Worm (Caenorhabditis elegans) whole organism, L4 larva: ENCODE results near the gene srz-97.

ENCODE experiments used
- F10B5.3 ChIP-seq: sonication (generic microtip); optimal IDR thresholded peaks from 2 replicates; lab custom pipeline; 2016; ENCODE audit warnings: mild to moderate bottlenecking, missing genetic modification characterization, missing compliant biosample characterization
- F26F4.8 ChIP-seq: fragments of 200-800 bp; sonication (Bioruptor generic); conservative IDR thresholded peaks from 2 replicates; pipeline ENCODE4 v1.3.6; 2022; ENCODE audit warnings: missing genetic modification characterization, missing compliant biosample characterization
- F44E2.7 ChIP-seq: fragments of 200-800 bp; sonication (Bioruptor generic); IDR thresholded peaks from 2 replicates; pipeline ENCODE4 v2.1.2; 2022; ENCODE audit warnings: missing genetic modification characterization, missing compliant biosample characterization
- F49E8.2 ChIP-seq: sonication (generic microtip); optimal IDR thresholded peaks from 2 replicates; lab custom pipeline; 2016; ENCODE audit warnings: missing compliant biosample characterization, mild to moderate bottlenecking, missing genetic modification characterization, borderline replicate concordance
- T20F7.1 ChIP-seq: fragments of 200-800 bp; sonication (Bioruptor generic); optimal IDR thresholded peaks from 2 replicates; lab custom pipeline; 2018; ENCODE audit warnings: mild to moderate bottlenecking, missing genetic modification characterization, missing compliant biosample characterization
- Y105C5A.15 ChIP-seq: fragments of 200-800 bp; sonication (Bioruptor generic); IDR thresholded peaks from 2 replicates; pipeline ENCODE4 v1.3.6; 2022; ENCODE audit warnings: missing genetic modification characterization, missing compliant biosample characterization
- Y48G9A.11 ChIP-seq: fragments of 200-800 bp; sonication (Bioruptor generic); IDR thresholded peaks from 2 replicates; pipeline ENCODE4 v1.3.6; 2022; ENCODE audit warnings: missing genetic modification reagents, missing genetic modification characterization, missing compliant biosample characterization
- Y5F2A.4 ChIP-seq: fragments of 200-800 bp; sonication (Bioruptor generic); optimal IDR thresholded peaks from 2 replicates; lab custom pipeline; 2018; ENCODE audit warnings: mild to moderate bottlenecking, missing genetic modification characterization, missing compliant biosample characterization
- ZK337.2 ChIP-seq: fragments of 200-800 bp; sonication (Bioruptor generic); IDR thresholded peaks from 2 replicates; pipeline ENCODE4 v1.3.6; 2022; ENCODE audit warnings: missing genetic modification reagents, missing genetic modification characterization, missing compliant biosample characterization
- aha-1 ChIP-seq: fragments of 150-350 bp; peaks from one replicate; lab custom pipeline; 2014; ENCODE audit warnings: missing biosample characterization, missing genetic modification characterization
- aly-2 ChIP-seq: sonication (generic microtip); optimal IDR thresholded peaks from 2 replicates; lab custom pipeline; 2018; ENCODE audit warnings: missing biosample characterization, missing genetic modification characterization
- ama-1 ChIP-seq: fragments of 150-350 bp; optimal IDR thresholded peaks from 2 replicates; lab custom pipeline; 2014; ENCODE audit warnings: inconsistent platforms, mixed read lengths
- arid-1 ChIP-seq: fragments of 200-800 bp; sonication (Bioruptor generic); conservative IDR thresholded peaks from 2 replicates; pipeline ENCODE4 v1.3.6; 2022; ENCODE audit warnings: missing genetic modification reagents, missing genetic modification characterization, missing compliant biosample characterization
- ceh-28 ChIP-seq: fragments of 150-350 bp; optimal IDR thresholded peaks from 2 replicates; lab custom pipeline; 2014; ENCODE audit warnings: missing biosample characterization, missing genetic modification reagents, missing genetic modification characterization
- ceh-32 ChIP-seq: sonication (generic microtip); optimal IDR thresholded peaks from 2 replicates; lab custom pipeline; 2016; ENCODE audit warnings: mild to moderate bottlenecking, missing genetic modification characterization, missing compliant biosample characterization; ENCODE audit not compliant: poor library complexity
- ceh-82 ChIP-seq: sonication (generic microtip); optimal IDR thresholded peaks from 2 replicates; lab custom pipeline; 2017; ENCODE audit warnings: missing biosample characterization, missing genetic modification characterization
- ces-1 ChIP-seq: fragments of 150-350 bp; sonication (generic microtip); optimal IDR thresholded peaks from 4 replicates; lab custom pipeline; 2014; ENCODE audit warnings: missing biosample characterization, missing genetic modification reagents, missing genetic modification characterization
- daf-19 ChIP-seq: fragments of 200-800 bp; sonication (Bioruptor generic); conservative IDR thresholded peaks from 2 replicates; pipeline ENCODE4 v1.3.6; 2022; ENCODE audit warnings: missing genetic modification characterization, missing compliant biosample characterization
- daf-8 ChIP-seq: fragments of 200-800 bp; sonication (Bioruptor generic); IDR thresholded peaks from 2 replicates; pipeline ENCODE4 v1.3.6; 2022; ENCODE audit warnings: missing genetic modification characterization, missing compliant biosample characterization
- dmd-9 ChIP-seq: fragments of 200-800 bp; sonication (Bioruptor generic); IDR thresholded peaks from 2 replicates; pipeline ENCODE4 v1.3.6; 2022; ENCODE audit warnings: missing genetic modification reagents, missing genetic modification characterization, missing compliant biosample characterization
- duxl-1 ChIP-seq: sonication (generic microtip); optimal IDR thresholded peaks from 2 replicates; lab custom pipeline; 2016; ENCODE audit warnings: mild to moderate bottlenecking, missing genetic modification characterization, moderate library complexity, missing compliant biosample characterization; ENCODE audit not compliant: poor library complexity
- fos-1 ChIP-seq: fragments of 150-350 bp; optimal IDR thresholded peaks from 2 replicates; lab custom pipeline; 2014; ENCODE audit warnings: missing biosample characterization, missing genetic modification characterization
- gei-8 ChIP-seq: fragments of 200-800 bp; sonication (Bioruptor generic); optimal IDR thresholded peaks from 2 replicates; lab custom pipeline; 2018; ENCODE audit warnings: mild to moderate bottlenecking, missing genetic modification characterization, missing compliant biosample characterization
- hif-1 ChIP-seq, 2 experiments: sonication (generic microtip); optimal IDR thresholded peaks; 2 replicates each; lab custom pipeline; 2016 to 2017; ENCODE audit warnings: missing compliant biosample characterization in 2 of 2, missing genetic modification characterization in 2 of 2, missing genetic modification reagents in 2 of 2, missing genotype in 2 of 2, mild to moderate bottlenecking in 1 of 2
- hlh-30 ChIP-seq: sonication (generic microtip); optimal IDR thresholded peaks from 2 replicates; lab custom pipeline; 2017; ENCODE audit warnings: antibody characterized with exemption, mild to moderate bottlenecking, missing genetic modification characterization, missing compliant biosample characterization; ENCODE audit not compliant: insufficient read depth
- lin-13 ChIP-seq: fragments of 150-350 bp; optimal IDR thresholded peaks from 2 replicates; lab custom pipeline; 2014; ENCODE audit warnings: missing biosample characterization, missing genetic modification reagents, missing genetic modification characterization
- lin-15B ChIP-seq: fragments of 150-350 bp; sonication (generic microtip); optimal IDR thresholded peaks from 3 replicates; lab custom pipeline; 2014; ENCODE audit warnings: missing biosample characterization, missing genetic modification characterization
- lin-39 ChIP-seq: fragments of 150-350 bp; optimal IDR thresholded peaks from 2 replicates; lab custom pipeline; 2014; ENCODE audit warnings: missing biosample characterization, missing genetic modification reagents, missing genetic modification characterization
- lir-3 ChIP-seq: sonication (generic microtip); optimal IDR thresholded peaks from 2 replicates; lab custom pipeline; 2016; ENCODE audit warnings: mild to moderate bottlenecking, missing genetic modification characterization, missing compliant biosample characterization
- madf-9 ChIP-seq: fragments of 200-800 bp; sonication (Bioruptor generic); conservative IDR thresholded peaks from 2 replicates; pipeline ENCODE4 v1.3.6; 2022; ENCODE audit warnings: missing genetic modification reagents, missing genetic modification characterization, missing compliant biosample characterization
- mep-1 ChIP-seq: fragments of 150-350 bp; sonication (generic microtip); optimal IDR thresholded peaks from 3 replicates; lab custom pipeline; 2014; ENCODE audit warnings: missing biosample characterization, missing genetic modification characterization
- mxl-2 ChIP-seq: fragments of 200-800 bp; sonication (Bioruptor generic); conservative IDR thresholded peaks from 2 replicates; pipeline ENCODE4 v1.3.6; 2022; ENCODE audit warnings: missing genetic modification reagents, missing genetic modification characterization, missing compliant biosample characterization
- nhr-102 ChIP-seq: sonication (generic microtip); optimal IDR thresholded peaks from 2 replicates; lab custom pipeline; 2016; ENCODE audit warnings: mild to moderate bottlenecking, missing genetic modification characterization, moderate library complexity, missing compliant biosample characterization
- nhr-111 ChIP-seq: fragments of 200-800 bp; sonication (Bioruptor generic); optimal IDR thresholded peaks from 2 replicates; lab custom pipeline; 2018; ENCODE audit warnings: mild to moderate bottlenecking, missing genetic modification characterization, missing compliant biosample characterization
- nhr-42 ChIP-seq: fragments of 200-800 bp; sonication (Bioruptor generic); IDR thresholded peaks from 2 replicates; pipeline ENCODE4 v1.3.6; 2022; ENCODE audit warnings: missing genetic modification characterization, missing compliant biosample characterization
- nhr-6 ChIP-seq: fragments of 150-350 bp; optimal IDR thresholded peaks from 2 replicates; lab custom pipeline; 2014; ENCODE audit warnings: missing biosample characterization, missing genetic modification characterization
- nhr-77 ChIP-seq: fragments of 150-350 bp; optimal IDR thresholded peaks from 2 replicates; lab custom pipeline; 2014; ENCODE audit warnings: missing biosample characterization, missing genetic modification characterization
- php-3 ChIP-seq: fragments of 200-800 bp; sonication (Bioruptor generic); IDR thresholded peaks from 2 replicates; pipeline ENCODE4 v1.3.6; 2022; ENCODE audit warnings: missing genetic modification reagents, missing genetic modification characterization, missing compliant biosample characterization
- rbr-2 ChIP-seq: sonication (generic microtip); optimal IDR thresholded peaks from 2 replicates; lab custom pipeline; 2016; ENCODE audit warnings: missing genotype, missing genetic modification characterization, missing compliant biosample characterization
- skn-1 ChIP-seq: fragments of 150-350 bp; optimal IDR thresholded peaks from 2 replicates; lab custom pipeline; 2014; ENCODE audit warnings: missing biosample characterization, missing genetic modification characterization
- snpc-1.2 ChIP-seq: fragments of 200-800 bp; sonication (Bioruptor generic); IDR thresholded peaks from 2 replicates; pipeline ENCODE4 v1.3.6; 2022; ENCODE audit warnings: missing genetic modification reagents, missing genetic modification characterization, missing compliant biosample characterization
- snpc-4 ChIP-seq: fragments of 150-350 bp; optimal IDR thresholded peaks from 2 replicates; lab custom pipeline; 2014; ENCODE audit warnings: missing biosample characterization, missing genetic modification characterization
- spr-3 ChIP-seq: fragments of 200-800 bp; sonication (Bioruptor generic); optimal IDR thresholded peaks from 2 replicates; lab custom pipeline; 2018; ENCODE audit warnings: mild to moderate bottlenecking, missing genetic modification characterization, missing compliant biosample characterization
- tra-1 ChIP-seq: fragments of 200-800 bp; sonication (Bioruptor generic); IDR thresholded peaks from 2 replicates; pipeline ENCODE4 v1.3.6; 2022; ENCODE audit warnings: missing genetic modification reagents, missing genetic modification characterization, missing compliant biosample characterization
- unc-130 ChIP-seq: sonication (generic microtip); optimal IDR thresholded peaks from 2 replicates; lab custom pipeline; 2016; ENCODE audit warnings: missing genetic modification reagents, missing genetic modification characterization, missing compliant biosample characterization
- unc-39 ChIP-seq: sonication (generic microtip); optimal IDR thresholded peaks from 2 replicates; lab custom pipeline; 2017; ENCODE audit warnings: missing biosample characterization, missing genetic modification characterization
- unc-62 ChIP-seq, 3 experiments: fragments of 150-350 bp in 1 of 3; sonication (generic microtip); optimal IDR thresholded peaks in 2 of 3; peaks in 1 of 3; 1 replicate in 1 of 3; 2 replicates in 2 of 3; lab custom pipeline; 2014 to 2017; ENCODE audit warnings: missing biosample characterization in 3 of 3, missing genetic modification characterization in 3 of 3, missing genetic modification reagents in 3 of 3, missing genotype in 1 of 3
- vab-7 ChIP-seq: fragments of 200-800 bp; sonication (Bioruptor generic); IDR thresholded peaks from 2 replicates; pipeline ENCODE4 v1.3.6; 2022; ENCODE audit warnings: missing genetic modification reagents, missing genetic modification characterization, missing compliant biosample characterization
- zip-2 ChIP-seq: fragments of 150-350 bp; optimal IDR thresholded peaks from 2 replicates; lab custom pipeline; 2014; ENCODE audit warnings: missing biosample characterization, missing genetic modification characterization
- ztf-11 ChIP-seq: fragments of 150-350 bp; optimal IDR thresholded peaks from 2 replicates; lab custom pipeline; 2014; ENCODE audit warnings: missing biosample characterization, missing genetic modification characterization

srz-97 gene

ce11 chrV:14468196-14468874 is at the start of gene srz-97 (continued):
- peak; percentile 80 for TF ChIP-seq nhr-102
- no peak for TF ChIP-seq zip-2 (tag; lab: Kevin White, UChicago)
- TF ChIP-seq ama-1 (lab: Kevin White, UChicago) = no peak
- no peak for TF ChIP-seq nhr-6 (tag; lab: Kevin White, UChicago)
- TF ChIP-seq spr-3 (GFP tag; lab: Kevin White, UChicago) = no peak
- 0 out of 2 replicates have a peak, but pooled peaks have one; percentile 30 for TF ChIP-seq Y105C5A.15
- TF ChIP-seq lir-3 (tag; lab: Kevin White, UChicago) = no peak
- peak; percentile 35 for TF ChIP-seq rbr-2
- TF ChIP-seq snpc-1.2 (GFP tag; lab: Robert Waterston, UW) = peak; percentile 85
- no peak for TF ChIP-seq fos-1
- 0 out of 2 replicates have a peak, but pooled peaks have one; percentile 17 for TF ChIP-seq ZK337.2
- TF ChIP-seq tra-1 = peak; percentile 40
- no peak for TF ChIP-seq vab-7
- TF ChIP-seq nhr-111 (GFP tag; lab: Kevin White, UChicago) = no peak
- TF ChIP-seq F49E8.2 (tag; lab: Kevin White, UChicago) = peak; percentile 65
- TF ChIP-seq mep-1 = no peak
- no peak for TF ChIP-seq duxl-1 (tag; lab: Kevin White, UChicago)
- peak; percentile 37 for TF ChIP-seq F10B5.3 (tag; lab: Kevin White, UChicago)
- no peak for TF ChIP-seq T20F7.1 (GFP tag; lab: Kevin White, UChicago)
- TF ChIP-seq ceh-32 (tag; lab: Kevin White, UChicago) = no peak
- no peak for TF ChIP-seq skn-1
- peak; percentile 58 for TF ChIP-seq unc-130 (GFP tag; lab: Kevin White, UChicago)
- 0 out of 2 replicates have a peak, but pooled peaks have one; percentile 29 for TF ChIP-seq daf-19
- TF ChIP-seq nhr-77 (tag; lab: Kevin White, UChicago) = no peak
- no peak for TF ChIP-seq Y48G9A.11 (GFP tag; lab: Robert Waterston, UW)
- no peak for TF ChIP-seq ceh-28 (tag; lab: Kevin White, UChicago)
- TF ChIP-seq snpc-4 = peak; percentile 85
- TF ChIP-seq aha-1 (tag; lab: Kevin White, UChicago) = peak; percentile 82
- TF ChIP-seq lin-15B (tag; lab: Kevin White, UChicago) = no peak
- no peak for TF ChIP-seq aly-2 (tag; lab: Kevin White, UChicago)
- TF ChIP-seq F44E2.7 = no peak
- peak; percentile 25 for TF ChIP-seq hlh-30 (tag; lab: Kevin White, UChicago)
- TF ChIP-seq gei-8 (GFP tag; lab: Kevin White, UChicago) = no peak
- no peak for TF ChIP-seq unc-39 (tag; lab: Kevin White, UChicago)
- TF ChIP-seq unc-62 (GFP tag; optimal IDR thresholded peaks at IDR 0.05 in 1 of 2; lab: Kevin White, UChicago) = peak in 1 of 2 experiments; percentile 24
- TF ChIP-seq unc-62 (tag; optimal IDR thresholded peaks at IDR 0.05; lab: Kevin White, UChicago) = no peak
- no peak for TF ChIP-seq lin-39 (tag; lab: Kevin White, UChicago)
- no peak for TF ChIP-seq madf-9 (GFP tag; lab: Robert Waterston, UW)
- TF ChIP-seq php-3 (GFP tag; lab: Robert Waterston, UW) = peak; percentile 61; the same call in 1 of the 2 replicates
- TF ChIP-seq ces-1 (GFP tag; lab: Kevin White, UChicago) = no peak
- no peak for TF ChIP-seq hif-1 (tag; optimal IDR thresholded peaks at IDR 0.05; lab: Kevin White, UChicago)
- 0 out of 2 replicates have a peak, but pooled peaks have one; percentile 26 for TF ChIP-seq arid-1 (GFP tag; lab: Robert Waterston, UW)
- no peak for TF ChIP-seq F26F4.8 (GFP tag; lab: Robert Waterston, UW)
- TF ChIP-seq ztf-11 (tag; lab: Kevin White, UChicago) = no peak
- no peak for TF ChIP-seq dmd-9 (GFP tag; lab: Robert Waterston, UW)
- no peak for TF ChIP-seq mxl-2 (GFP tag; lab: Robert Waterston, UW)
- TF ChIP-seq daf-8 (GFP tag; lab: Robert Waterston, UW) = no peak
- peak; percentile 63; the same call in 1 of the 2 replicates for TF ChIP-seq nhr-42 (GFP tag; lab: Robert Waterston, UW)
- TF ChIP-seq lin-13 (GFP tag; lab: Kevin White, UChicago) = no peak
- TF ChIP-seq Y5F2A.4 = no peak
- no peak for TF ChIP-seq ceh-82 (tag; lab: Kevin White, UChicago)
